Worm (Caenorhabditis elegans): ENCODE results near the gene str-231.

str-231 gene

DNA sequence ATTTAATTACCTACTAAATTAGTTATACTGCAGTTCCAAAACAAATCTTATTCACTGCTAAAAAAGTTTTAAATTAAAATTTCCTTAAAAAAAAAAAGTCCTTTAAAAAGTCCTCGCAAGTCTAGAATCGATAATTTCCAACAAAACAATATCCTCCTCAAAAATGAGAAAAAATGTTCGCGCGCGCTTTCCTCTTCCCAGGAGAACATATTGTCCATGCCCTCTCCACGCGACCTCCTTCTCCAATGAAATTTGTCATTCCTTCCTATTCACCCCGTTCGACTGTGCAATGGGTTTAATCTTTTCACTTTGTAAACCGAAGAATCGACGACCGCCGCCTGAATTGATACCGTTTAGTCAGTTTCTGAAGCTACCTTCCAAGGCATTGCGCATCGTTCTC is 28.8 kb upstream of the str-231 start, which contains the start of gene T10C6.10:
T10C6.10 (plus strand) TSS at position 248 of the 400 bp plus-strand sequence.
- TF ChIP-seq dao-5 (tag; optimal IDR thresholded peaks at IDR 0.05) (no peak), him-1 (tag; optimal IDR thresholded peaks at IDR 0.05) (no peak), W03F9.2 (tag; optimal IDR thresholded peaks at IDR 0.05) (no peak)

DNA sequence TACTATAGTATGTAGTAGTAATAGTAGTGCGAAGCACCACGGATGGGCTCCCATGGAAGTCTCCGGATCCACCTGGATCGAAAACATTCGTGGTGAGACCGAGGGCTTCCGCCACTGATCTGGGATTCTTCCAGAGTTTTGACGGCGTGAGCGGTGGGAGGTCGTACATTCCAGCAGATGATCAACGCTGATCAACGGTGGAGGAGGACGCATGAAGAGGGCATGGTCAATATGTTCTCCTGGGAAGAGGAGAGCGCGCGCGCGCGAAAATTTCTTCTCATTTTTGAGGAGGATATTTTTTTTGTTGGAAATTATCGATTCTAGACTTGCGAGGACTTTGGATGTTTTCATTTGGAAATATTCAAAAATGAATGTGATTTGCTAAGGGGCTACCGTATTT is 26.1 kb upstream of the str-231 start:
- TF ChIP-seq W03F9.2 (tag; optimal IDR thresholded peaks at IDR 0.05) (no peak), him-1 (tag; optimal IDR thresholded peaks at IDR 0.05) (no peak), dao-5 (tag; optimal IDR thresholded peaks at IDR 0.05) (no peak)

DNA sequence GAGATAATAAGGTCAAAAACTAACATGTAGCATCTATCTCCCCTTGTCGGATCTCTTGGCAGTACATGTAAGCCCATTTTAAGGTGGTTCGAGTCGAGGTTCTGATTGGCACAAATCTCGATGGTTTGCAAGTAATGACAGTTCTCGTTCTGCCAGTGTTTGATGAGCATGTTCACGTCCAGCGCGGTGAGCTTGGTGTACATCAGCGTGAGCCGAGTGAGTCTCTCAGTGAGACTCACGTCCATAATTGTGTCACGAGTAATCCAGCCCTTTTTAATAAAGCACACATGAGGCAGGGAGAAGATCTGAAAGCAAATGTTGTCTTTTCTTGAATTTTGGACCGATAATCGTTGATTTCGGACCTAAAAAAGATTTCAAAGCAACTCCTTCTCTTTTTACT is 25.4 kb upstream of the str-231 start, which contains the start of gene T10C6.16:
T10C6.16 (minus strand) TSS at position 245 of the 400 bp plus-strand sequence.
- TF ChIP-seq W03F9.2 (tag; optimal IDR thresholded peaks at IDR 0.05), result no peak
- TF ChIP-seq him-1 (tag; optimal IDR thresholded peaks at IDR 0.05), result no peak
- TF ChIP-seq dao-5 (tag; optimal IDR thresholded peaks at IDR 0.05), result no peak

DNA sequence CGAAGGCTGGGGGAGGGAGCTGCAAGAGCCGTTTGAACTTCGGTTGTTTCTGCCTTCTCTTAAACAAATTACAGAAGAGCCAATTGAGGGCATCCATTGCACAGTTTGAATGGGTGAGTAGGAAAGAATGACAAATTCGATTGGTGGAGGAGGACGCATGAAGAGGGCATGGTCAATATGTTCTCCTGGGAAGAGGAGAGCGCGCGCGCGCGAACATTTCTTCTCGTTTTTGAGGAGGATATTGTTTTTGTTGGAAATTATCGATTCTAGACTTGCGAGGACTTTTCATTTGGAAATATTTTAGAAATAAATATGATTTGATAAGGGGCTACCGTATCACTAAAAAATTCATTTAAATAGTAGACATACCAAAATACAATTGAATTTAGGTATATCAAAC is 24.2 kb upstream of the str-231 start, which contains the start of gene T10C6.7:
T10C6.7 (minus strand) TSS at position 143 of the 400 bp plus-strand sequence.
- no peak for TF ChIP-seq him-1 (tag; optimal IDR thresholded peaks at IDR 0.05)
- TF ChIP-seq dao-5 (tag; optimal IDR thresholded peaks at IDR 0.05), result no peak
- TF ChIP-seq W03F9.2 (tag; optimal IDR thresholded peaks at IDR 0.05), result no peak

DNA sequence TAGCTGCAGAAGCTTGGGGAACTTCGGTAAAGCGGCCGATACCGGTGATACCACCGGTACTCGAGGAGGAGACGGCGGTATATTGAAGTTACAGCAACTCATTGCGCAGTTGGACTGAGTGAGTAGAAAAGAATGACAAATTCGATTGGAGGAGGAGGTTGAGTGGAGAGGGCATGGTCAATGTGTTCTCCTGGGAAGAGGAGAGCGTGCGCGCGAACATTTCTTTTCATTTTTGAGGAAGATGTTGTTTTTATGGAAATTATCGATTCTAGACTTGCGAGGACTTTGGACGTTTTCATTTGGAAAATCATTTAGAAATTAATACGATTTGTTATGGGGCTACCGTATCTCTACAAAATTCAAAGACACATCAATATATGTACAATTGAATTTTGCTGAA is 21.8 kb upstream of the str-231 start:
- TF ChIP-seq W03F9.2 (tag; optimal IDR thresholded peaks at IDR 0.05) (no peak), dao-5 (tag; optimal IDR thresholded peaks at IDR 0.05) (no peak), him-1 (tag; optimal IDR thresholded peaks at IDR 0.05) (no peak)

DNA sequence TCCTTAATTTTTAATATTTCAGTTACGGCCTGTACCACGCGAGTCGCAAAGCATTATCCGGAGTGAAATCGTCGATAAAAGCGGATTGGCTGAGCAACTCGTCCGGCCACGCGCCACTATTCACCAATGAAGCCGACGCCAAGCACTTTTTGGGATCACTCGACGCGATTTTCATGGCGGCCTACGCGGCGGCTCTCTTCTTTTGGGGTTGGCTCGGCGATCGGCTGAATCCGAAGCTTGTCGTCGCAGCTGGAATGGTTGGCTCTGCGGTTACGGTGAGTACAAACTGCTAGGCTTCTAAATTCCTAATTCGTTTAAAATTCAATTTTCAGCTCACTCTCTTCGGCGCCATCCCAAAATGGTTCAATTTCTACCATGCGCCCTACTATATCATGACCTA is 17.5 kb upstream of the str-231 start:
- TF ChIP-seq him-1 (tag; optimal IDR thresholded peaks at IDR 0.05), result no peak
- no peak for TF ChIP-seq dao-5 (tag; optimal IDR thresholded peaks at IDR 0.05)

DNA sequence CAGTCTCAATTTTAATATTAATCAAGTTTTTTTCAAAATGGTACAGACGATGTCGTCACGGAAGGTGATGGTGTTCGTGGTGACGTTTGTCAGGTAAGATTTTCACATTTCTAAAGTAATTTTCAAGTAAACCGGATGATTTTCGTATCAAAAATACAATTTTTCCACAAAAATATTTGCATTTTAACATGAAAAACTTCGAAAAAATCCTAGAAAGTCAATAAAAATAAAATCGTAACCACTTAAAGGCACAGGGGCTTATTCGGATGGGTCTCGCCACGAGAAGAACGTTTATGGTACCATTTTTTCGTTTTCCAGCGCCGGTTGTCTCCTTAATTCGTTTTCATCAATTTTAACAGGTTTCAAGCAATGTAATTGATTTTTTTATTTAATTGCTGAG is 16.9 kb upstream of the str-231 start, which contains the start of gene T10C6.6:
T10C6.6 (plus strand) TSS at position 27 of the 400 bp plus-strand sequence.
- TF ChIP-seq W03F9.2 (tag; optimal IDR thresholded peaks at IDR 0.05), result no peak
- no peak for TF ChIP-seq dao-5 (tag; optimal IDR thresholded peaks at IDR 0.05)
- TF ChIP-seq him-1 (tag; optimal IDR thresholded peaks at IDR 0.05), result no peak

DNA sequence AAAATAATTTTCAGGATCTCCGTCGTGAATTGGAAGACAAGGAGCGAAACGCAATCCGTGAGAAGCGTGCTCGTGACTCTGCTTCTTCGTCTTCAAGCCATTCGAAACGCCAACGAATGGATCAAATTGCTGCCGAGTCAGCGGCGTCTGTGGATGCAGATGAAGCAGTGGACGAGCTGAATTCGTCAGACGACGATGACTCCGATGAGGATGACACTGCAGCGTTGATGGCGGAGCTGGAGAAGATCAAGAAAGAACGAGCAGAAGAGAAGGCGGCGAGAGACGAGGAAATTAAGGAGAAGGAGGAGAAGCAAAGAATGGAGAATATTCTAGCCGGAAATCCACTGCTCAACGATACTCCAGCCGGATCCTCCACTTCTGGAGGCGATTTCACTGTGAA is 16.2 kb upstream of the str-231 start:
- TF ChIP-seq W03F9.2 (tag; optimal IDR thresholded peaks at IDR 0.05) (no peak), him-1 (tag; optimal IDR thresholded peaks at IDR 0.05) (no peak), dao-5 (tag; optimal IDR thresholded peaks at IDR 0.05) (no peak)

DNA sequence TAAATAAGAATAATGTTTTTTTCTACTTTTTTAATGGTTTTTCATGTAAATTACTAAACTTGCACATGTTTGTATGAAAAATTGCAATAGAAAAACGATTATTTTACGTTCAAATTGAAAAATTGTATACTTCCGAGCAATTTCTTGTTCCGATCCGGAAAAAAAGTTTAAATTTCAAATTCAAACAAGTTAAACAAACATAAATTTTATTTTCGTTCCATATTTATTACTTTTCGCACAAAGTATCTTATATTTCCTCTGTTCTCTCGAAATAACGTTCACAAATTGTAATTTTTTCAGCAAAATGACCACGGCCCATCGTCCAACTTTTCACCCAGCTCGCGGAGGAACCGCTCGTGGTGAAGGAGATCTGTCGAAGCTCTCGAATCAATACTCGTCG is 15.6 kb upstream of the str-231 start, which contains the start of gene cwc-15:
cwc-15 (plus strand) TSS at position 301 of the 400 bp plus-strand sequence.
- no peak for TF ChIP-seq W03F9.2 (tag; optimal IDR thresholded peaks at IDR 0.05)
- no peak for TF ChIP-seq dao-5 (tag; optimal IDR thresholded peaks at IDR 0.05)
- no peak for TF ChIP-seq him-1 (tag; optimal IDR thresholded peaks at IDR 0.05)

DNA sequence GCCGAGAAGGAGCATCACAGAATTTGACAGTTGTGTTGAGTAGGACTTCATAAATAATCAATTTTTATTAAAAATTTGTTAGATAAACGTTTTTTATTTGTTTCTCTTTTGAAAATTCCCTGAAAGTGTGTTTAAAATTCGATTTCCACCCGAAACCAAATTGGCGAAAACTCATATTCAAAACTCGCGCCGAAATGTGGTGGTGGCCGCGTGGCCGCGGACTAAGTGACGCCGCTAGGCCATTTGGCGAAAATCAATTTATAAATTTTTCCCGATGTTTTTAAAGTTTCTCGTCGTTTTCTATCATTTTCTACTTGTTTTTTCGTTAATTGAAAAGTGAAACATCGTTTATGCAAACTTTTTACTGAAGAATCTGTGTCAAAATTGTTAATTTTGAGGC is 15.2 kb upstream of the str-231 start:
- TF ChIP-seq dao-5 (tag; optimal IDR thresholded peaks at IDR 0.05), result no peak
- no peak for TF ChIP-seq W03F9.2 (tag; optimal IDR thresholded peaks at IDR 0.05)
- no peak for TF ChIP-seq him-1 (tag; optimal IDR thresholded peaks at IDR 0.05)

DNA sequence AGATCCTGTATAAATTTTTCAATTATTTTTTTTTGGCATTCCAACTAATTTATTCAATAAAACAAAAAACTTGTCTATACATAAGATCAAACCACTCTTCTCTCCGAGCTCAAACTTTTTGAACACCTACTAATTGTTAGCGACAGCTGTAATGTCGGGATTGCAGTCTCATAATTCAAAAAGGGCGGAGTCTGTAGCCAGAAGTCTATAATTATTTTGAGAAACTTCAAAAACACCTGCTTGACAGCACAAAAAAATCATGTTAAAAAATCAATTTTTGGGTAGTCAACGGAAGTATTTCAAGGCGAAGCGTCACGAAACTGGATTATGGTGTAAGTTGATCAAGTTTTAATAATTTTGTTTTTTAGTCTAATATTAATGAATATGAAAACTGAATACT is 12.6 kb upstream of the str-231 start, which contains the start of gene srx-44:
srx-44 (plus strand) TSS at position 301 of the 400 bp plus-strand sequence.
- TF ChIP-seq dao-5 (tag; optimal IDR thresholded peaks at IDR 0.05), result no peak
- TF ChIP-seq W03F9.2 (tag; optimal IDR thresholded peaks at IDR 0.05), result no peak
- no peak for TF ChIP-seq him-1 (tag; optimal IDR thresholded peaks at IDR 0.05)

DNA sequence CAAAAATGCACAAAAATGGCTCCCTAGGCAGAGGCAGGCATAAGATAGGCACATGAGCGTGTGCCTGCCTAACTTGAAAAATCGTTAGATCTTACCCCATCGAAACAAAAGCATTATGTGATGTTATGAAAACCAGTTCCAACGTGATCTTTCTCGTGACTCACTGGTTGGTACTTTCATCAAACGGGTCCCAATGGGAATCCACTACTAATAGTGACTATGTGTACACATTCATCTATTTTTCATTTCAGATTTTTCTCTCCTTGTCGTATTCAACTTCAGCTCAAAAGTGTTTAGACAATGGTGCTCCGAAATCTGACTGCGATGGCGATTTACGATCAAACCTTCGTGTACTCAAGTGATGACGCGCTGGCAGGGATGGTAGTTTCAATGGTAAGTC is 10.3 kb upstream of the str-231 start, which contains the start of gene srx-43:
srx-43 (plus strand) TSS at position 301 of the 400 bp plus-strand sequence.
- no peak for TF ChIP-seq dao-5 (tag; optimal IDR thresholded peaks at IDR 0.05)

DNA sequence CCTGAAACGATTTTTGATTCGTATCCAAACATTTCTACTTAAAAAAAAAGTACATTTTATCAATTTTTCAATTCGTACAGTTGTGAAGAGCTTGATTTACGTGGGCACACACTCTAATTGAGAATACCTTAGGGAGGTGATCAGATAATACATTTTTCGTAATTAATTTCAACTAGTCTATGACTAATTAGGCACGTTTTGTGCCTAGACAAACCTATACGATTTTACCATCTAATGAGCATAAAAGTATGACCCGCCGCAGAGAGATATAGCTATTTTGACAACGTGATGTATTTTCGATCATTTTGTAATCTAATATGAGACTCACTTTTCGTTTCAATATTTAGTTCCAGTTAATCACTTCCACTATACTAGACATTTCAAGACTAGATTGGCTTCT is 9.6 kb upstream of the str-231 start:
- no peak for TF ChIP-seq dao-5 (tag; optimal IDR thresholded peaks at IDR 0.05)
- TF ChIP-seq him-1 (tag; optimal IDR thresholded peaks at IDR 0.05), result no peak
- TF ChIP-seq W03F9.2 (tag; optimal IDR thresholded peaks at IDR 0.05), result no peak

DNA sequence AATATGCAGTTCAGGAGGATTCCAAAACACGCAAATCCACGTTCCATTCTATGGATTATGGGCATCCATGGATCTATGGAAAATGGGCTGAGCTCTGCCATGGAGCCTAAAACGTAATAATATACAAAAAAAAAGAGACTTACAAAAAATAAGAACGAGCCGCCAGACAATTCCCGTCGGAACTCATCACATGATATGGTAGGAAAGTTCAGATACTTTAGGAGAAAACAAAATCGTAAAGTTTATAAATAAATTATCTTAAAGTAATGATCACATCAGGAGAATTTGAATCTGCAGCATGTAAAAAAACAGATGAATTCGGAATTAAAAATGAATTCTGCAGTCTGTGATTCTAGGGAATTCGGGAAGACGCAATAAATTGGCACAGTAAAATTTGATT is 8.2 kb upstream of the str-231 start, which contains the start of gene str-232:
str-232 (minus strand) TSS at position 101 of the 400 bp plus-strand sequence.
- TF ChIP-seq dao-5 (tag; optimal IDR thresholded peaks at IDR 0.05) (no peak), him-1 (tag; optimal IDR thresholded peaks at IDR 0.05) (no peak)

DNA sequence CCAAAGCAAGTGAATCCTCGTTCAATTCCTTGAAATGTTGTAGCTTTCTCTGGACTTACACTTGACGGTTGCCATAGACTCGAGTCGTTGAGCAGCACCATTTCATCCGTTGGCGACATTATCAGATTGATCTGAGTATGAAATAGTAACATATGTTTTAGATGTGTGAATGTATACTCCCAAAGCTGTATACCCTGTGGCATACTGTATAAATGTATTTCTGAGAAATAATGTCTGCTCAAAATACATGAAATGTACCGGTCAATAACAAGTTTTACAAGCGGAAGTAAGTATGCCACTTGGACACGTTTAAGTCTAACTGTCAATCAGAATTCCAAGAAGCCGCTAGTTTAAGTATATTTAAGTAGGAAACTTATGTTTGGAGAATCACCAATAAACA is 2.2 kb upstream of the str-231 start, which contains the start of gene str-233:
str-233 (minus strand) TSS at position 101 of the 400 bp plus-strand sequence.
- TF ChIP-seq dao-5 (tag; optimal IDR thresholded peaks at IDR 0.05) (no peak), him-1 (tag; optimal IDR thresholded peaks at IDR 0.05) (no peak), W03F9.2 (tag; optimal IDR thresholded peaks at IDR 0.05) (no peak)
